Worm (Caenorhabditis elegans) whole organism, L4 larva: ENCODE results near the gene rbmx-2.

Experiments used
- ama-1 ChIP-seq: fragments of 150-350 bp; optimal IDR thresholded peaks from 2 replicates; lab custom pipeline; 2014; ENCODE audit warnings: inconsistent platforms, mixed read lengths
- dve-1 ChIP-seq: sonication (generic microtip); optimal IDR thresholded peaks from 2 replicates; lab custom pipeline; 2017; ENCODE audit warnings: antibody characterized with exemption, mild to moderate bottlenecking, missing genetic modification characterization, missing compliant biosample characterization; ENCODE audit not compliant: insufficient read depth
- fkh-10 ChIP-seq: fragments of 150-350 bp; optimal IDR thresholded peaks from 2 replicates; lab custom pipeline; 2014; ENCODE audit warnings: missing biosample characterization, missing genetic modification reagents, missing genetic modification characterization
- gei-8 ChIP-seq: fragments of 200-800 bp; sonication (Bioruptor generic); optimal IDR thresholded peaks from 2 replicates; lab custom pipeline; 2018; ENCODE audit warnings: mild to moderate bottlenecking, missing genetic modification characterization, missing compliant biosample characterization
- hif-1 ChIP-seq, 2 experiments: sonication (generic microtip); optimal IDR thresholded peaks; 2 replicates each; lab custom pipeline; 2016 to 2017; ENCODE audit warnings: missing compliant biosample characterization in 2 of 2, missing genetic modification characterization in 2 of 2, missing genetic modification reagents in 2 of 2, missing genotype in 2 of 2, mild to moderate bottlenecking in 1 of 2
- lin-39 ChIP-seq: fragments of 150-350 bp; optimal IDR thresholded peaks from 2 replicates; lab custom pipeline; 2014; ENCODE audit warnings: missing biosample characterization, missing genetic modification reagents, missing genetic modification characterization
- nhr-10 ChIP-seq: fragments of 150-350 bp; optimal IDR thresholded peaks from 2 replicates; lab custom pipeline; 2014; ENCODE audit warnings: missing biosample characterization, missing genetic modification characterization
- nhr-48 ChIP-seq: sonication (generic microtip); optimal IDR thresholded peaks from 2 replicates; lab custom pipeline; 2016; ENCODE audit warnings: mild to moderate bottlenecking, missing genetic modification characterization, missing compliant biosample characterization
- nhr-76 ChIP-seq: fragments of 150-350 bp; optimal IDR thresholded peaks from 2 replicates; lab custom pipeline; 2014; ENCODE audit warnings: missing biosample characterization, missing genetic modification characterization
- unc-130 ChIP-seq: sonication (generic microtip); optimal IDR thresholded peaks from 2 replicates; lab custom pipeline; 2016; ENCODE audit warnings: missing genetic modification reagents, missing genetic modification characterization, missing compliant biosample characterization

ce11 chrII:6165152-6165551, 31.6 kb downstream of the rbmx-2 start:
- TF ChIP-seq gei-8 (GFP tag; lab: Kevin White, UChicago) (no peak), lin-39 (tag; lab: Kevin White, UChicago) (no peak), nhr-48 (tag; lab: Kevin White, UChicago) (no peak), hif-1 (tag; optimal IDR thresholded peaks at IDR 0.05; lab: Kevin White, UChicago) (no peak), dve-1 (tag; lab: Kevin White, UChicago) (no peak), nhr-76 (tag; lab: Kevin White, UChicago) (no peak), fkh-10 (peak; percentile 15), unc-130 (GFP tag; lab: Kevin White, UChicago) (no peak), ama-1 (lab: Kevin White, UChicago) (no peak), nhr-10 (tag; lab: Kevin White, UChicago) (no peak)
